Fruit fly (Drosophila melanogaster) whole organism, embryonic: Measurements from ENCODE around the gene CG2962.

ENCODE experiments used
- CG10565 ChIP-seq: fragments of 200-800 bp; sonication (Bioruptor generic); optimal IDR thresholded peaks from 3 replicates; lab custom pipeline; 2016; ENCODE audit warnings: missing biosample characterization, mild to moderate bottlenecking, missing genetic modification characterization
- CG10959 ChIP-seq: fragments of 200-800 bp; sonication (Bioruptor generic); IDR thresholded peaks from 2 replicates; pipeline ENCODE4 v1.3.6; 2022; ENCODE audit warnings: missing biosample characterization, missing genetic modification characterization
- CG12299 ChIP-seq: fragments of 200-800 bp; sonication (Bioruptor generic); optimal IDR thresholded peaks from 2 replicates; lab custom pipeline; 2018; ENCODE audit warnings: missing biosample characterization, mild to moderate bottlenecking, missing genetic modification characterization
- CG12942 ChIP-seq: fragments of 200-800 bp; sonication (Bioruptor generic); optimal IDR thresholded peaks from 3 replicates; lab custom pipeline; 2016; ENCODE audit warnings: missing biosample characterization, missing genetic modification characterization
- CG14667 ChIP-seq: fragments of 200-800 bp; sonication (Bioruptor generic); IDR thresholded peaks from 2 replicates; pipeline ENCODE4 v1.3.6; 2022; ENCODE audit warnings: missing biosample characterization, missing genetic modification characterization
- CG14965 ChIP-seq: fragments of 200-800 bp; sonication (Bioruptor generic); optimal IDR thresholded peaks from 2 replicates; lab custom pipeline; 2016; ENCODE audit warnings: missing biosample characterization, missing genetic modification characterization, borderline replicate concordance
- CG16779 ChIP-seq: fragments of 200-800 bp; sonication (Bioruptor generic); IDR thresholded peaks from 2 replicates; pipeline ENCODE4 v1.3.6; 2022; ENCODE audit warnings: missing biosample characterization, missing genetic modification characterization
- CG18599 ChIP-seq: fragments of 200-800 bp; sonication (Bioruptor generic); optimal IDR thresholded peaks from 3 replicates; lab custom pipeline; 2017; ENCODE audit warnings: missing biosample characterization, missing genetic modification characterization, mild to moderate bottlenecking, moderate library complexity, missing genetic modification reagents
- CG2116 ChIP-seq: fragments of 200-800 bp; sonication (Bioruptor generic); optimal IDR thresholded peaks from 3 replicates; lab custom pipeline; 2018; ENCODE audit warnings: missing biosample characterization, mild to moderate bottlenecking, missing genetic modification characterization
- CG34422 ChIP-seq: fragments of 200-800 bp; sonication (Bioruptor generic); IDR thresholded peaks from 3 replicates; pipeline ENCODE4 v1.3.6; 2022; ENCODE audit warnings: missing biosample characterization, missing genetic modification characterization
- CG4854 ChIP-seq: fragments of 200-800 bp; sonication (Bioruptor generic); optimal IDR thresholded peaks from 2 replicates; lab custom pipeline; 2016; ENCODE audit warnings: missing biosample characterization, missing genetic modification characterization, inconsistent platforms
- CG7556 ChIP-seq: fragments of 200-800 bp; sonication (Bioruptor generic); optimal IDR thresholded peaks from 2 replicates; lab custom pipeline; 2017; ENCODE audit warnings: missing biosample characterization, mild to moderate bottlenecking, missing genetic modification characterization
- CG9797 ChIP-seq: fragments of 200-800 bp; sonication (Bioruptor generic); optimal IDR thresholded peaks from 3 replicates; lab custom pipeline; 2018; ENCODE audit warnings: missing biosample characterization, mild to moderate bottlenecking, missing genetic modification characterization
- CG9932 ChIP-seq: fragments of 200-800 bp; sonication (Bioruptor generic); IDR thresholded peaks from 2 replicates; pipeline ENCODE4 v1.3.6; 2022; ENCODE audit warnings: missing biosample characterization, missing genetic modification characterization
- Hr51 ChIP-seq, 2 experiments: fragments of 200-800 bp; sonication (Bioruptor generic); optimal IDR thresholded peaks; 2 replicates in 1 of 2; 3 replicates in 1 of 2; lab custom pipeline; 2016 to 2018; ENCODE audit warnings: missing biosample characterization in 2 of 2, missing genetic modification characterization in 2 of 2, mild to moderate bottlenecking in 1 of 2, moderate library complexity in 1 of 2
- Neu2 ChIP-seq: fragments of 200-800 bp; sonication (Bioruptor generic); optimal IDR thresholded peaks from 3 replicates; lab custom pipeline; 2016; ENCODE audit warnings: missing biosample characterization, missing genetic modification characterization, borderline replicate concordance
- NfI ChIP-seq: fragments of 200-800 bp; sonication (Bioruptor generic); optimal IDR thresholded peaks from 3 replicates; lab custom pipeline; 2018; ENCODE audit warnings: missing biosample characterization, mild to moderate bottlenecking, missing genetic modification characterization, moderate library complexity
- Oli ChIP-seq: fragments of 200-800 bp; sonication (Bioruptor generic); optimal IDR thresholded peaks from 2 replicates; lab custom pipeline; 2018; ENCODE audit warnings: missing biosample characterization, mild to moderate bottlenecking, missing genetic modification characterization, moderate library complexity
- Rfx ChIP-seq: fragments of 200-800 bp; sonication (Bioruptor generic); IDR thresholded peaks from 2 replicates; pipeline ENCODE4 v1.3.6; 2022; ENCODE audit warnings: missing biosample characterization, missing genetic modification characterization
- Sry-β ChIP-seq: fragments of 200-800 bp; sonication (Bioruptor generic); optimal IDR thresholded peaks from 2 replicates; lab custom pipeline; 2018; ENCODE audit warnings: missing biosample characterization, mild to moderate bottlenecking, missing genetic modification characterization, moderate library complexity
- Ssrp ChIP-seq: fragments of 200-800 bp; sonication (Bioruptor generic); optimal IDR thresholded peaks from 2 replicates; lab custom pipeline; 2018; ENCODE audit warnings: missing biosample characterization, mild to moderate bottlenecking, missing genetic modification characterization, moderate library complexity
- Stat92E ChIP-seq, 3 experiments: fragments of >200 bp in 2 of 3; fragments of 200-800 bp in 1 of 3; sonication (Bioruptor generic) in 1 of 3; optimal IDR thresholded peaks; 2 replicates each; lab custom pipeline; 2017 to 2019; ENCODE audit warnings: missing biosample characterization in 3 of 3, missing genetic modification characterization in 3 of 3, mild to moderate bottlenecking in 1 of 3, moderate library complexity in 1 of 3
- Trl ChIP-seq, 3 experiments: fragments of >200 bp in 2 of 3; fragments of 200-800 bp in 1 of 3; sonication (Bioruptor generic) in 1 of 3; optimal IDR thresholded peaks; 2 replicates in 1 of 3; 3 replicates in 2 of 3; lab custom pipeline; 2016 to 2017; ENCODE audit warnings: missing biosample characterization in 1 of 3, missing genetic modification characterization in 1 of 3
- bcd ChIP-seq: fragments of 200-800 bp; sonication (Bioruptor generic); optimal IDR thresholded peaks from 2 replicates; lab custom pipeline; 2017; ENCODE audit warnings: missing biosample characterization, mild to moderate bottlenecking, missing genetic modification characterization
- br ChIP-seq: fragments of >200 bp; optimal IDR thresholded peaks from 2 replicates; lab custom pipeline; 2017
- chinmo ChIP-seq: fragments of 200-800 bp; sonication (Bioruptor generic); IDR thresholded peaks from 4 replicates; pipeline ENCODE4 v1.3.6; 2022; ENCODE audit warnings: missing biosample characterization, missing genetic modification characterization; ENCODE audit not compliant: partially characterized antibody
- chm ChIP-seq: fragments of 200-800 bp; sonication (Bioruptor generic); IDR thresholded peaks from 2 replicates; pipeline ENCODE4 v1.3.6; 2022; ENCODE audit warnings: missing biosample characterization, missing genetic modification characterization
- croc ChIP-seq: fragments of 200-800 bp; sonication (Bioruptor generic); conservative IDR thresholded peaks from 3 replicates; pipeline ENCODE4 v1.3.6; 2022; ENCODE audit warnings: missing biosample characterization, missing genetic modification characterization
- dan ChIP-seq: fragments of 200-800 bp; sonication (Bioruptor generic); IDR thresholded peaks from 2 replicates; pipeline ENCODE4 v1.3.6; 2022; ENCODE audit warnings: missing biosample characterization, missing genetic modification characterization
- dati ChIP-seq: fragments of 200-800 bp; sonication (Bioruptor generic); IDR thresholded peaks from 2 replicates; pipeline ENCODE4 v1.3.6; 2022; ENCODE audit warnings: missing biosample characterization, missing genetic modification characterization
- dmrt99B ChIP-seq: fragments of 200-800 bp; sonication (Bioruptor generic); optimal IDR thresholded peaks from 2 replicates; lab custom pipeline; 2018; ENCODE audit warnings: missing biosample characterization, mild to moderate bottlenecking, missing genetic modification characterization, moderate library complexity
- esg ChIP-seq: fragments of 200-800 bp; sonication (Bioruptor generic); conservative IDR thresholded peaks from 2 replicates; pipeline ENCODE4 v1.3.6; 2022; ENCODE audit warnings: missing biosample characterization, missing genetic modification characterization
- gro ChIP-seq: fragments of 200-800 bp; sonication (Bioruptor generic); optimal IDR thresholded peaks from 2 replicates; lab custom pipeline; 2016; ENCODE audit warnings: missing biosample characterization, missing genetic modification characterization
- gsb-n ChIP-seq: fragments of 200-800 bp; sonication (Bioruptor generic); optimal IDR thresholded peaks from 3 replicates; lab custom pipeline; 2018; ENCODE audit warnings: missing biosample characterization, mild to moderate bottlenecking, missing genetic modification characterization
- hb ChIP-seq: fragments of 200-800 bp; sonication (Bioruptor generic); IDR thresholded peaks from 3 replicates; pipeline ENCODE4 v1.3.6; 2022; ENCODE audit warnings: missing biosample characterization, missing genetic modification characterization; ENCODE audit not compliant: partially characterized antibody
- inv ChIP-seq: fragments of 200-800 bp; sonication (Bioruptor generic); IDR thresholded peaks from 2 replicates; pipeline ENCODE4 v1.3.6; 2022; ENCODE audit warnings: missing biosample characterization, missing genetic modification characterization; ENCODE audit not compliant: partially characterized antibody
- nerfin-1 ChIP-seq: fragments of 200-800 bp; sonication (Bioruptor generic); optimal IDR thresholded peaks from 3 replicates; lab custom pipeline; 2019; ENCODE audit warnings: missing biosample characterization, mild to moderate bottlenecking, missing genetic modification characterization, moderate library complexity
- oc ChIP-seq: fragments of 200-800 bp; sonication (Bioruptor generic); optimal IDR thresholded peaks from 2 replicates; lab custom pipeline; 2018; ENCODE audit warnings: missing biosample characterization, mild to moderate bottlenecking, missing genetic modification characterization, moderate library complexity
- pfk ChIP-seq: fragments of 200-800 bp; sonication (Bioruptor generic); optimal IDR thresholded peaks from 2 replicates; lab custom pipeline; 2018; ENCODE audit warnings: missing biosample characterization, mild to moderate bottlenecking, missing genetic modification characterization, moderate library complexity
- pzg ChIP-seq: fragments of 200-800 bp; sonication (Bioruptor generic); optimal IDR thresholded peaks from 3 replicates; lab custom pipeline; 2018; ENCODE audit warnings: missing biosample characterization, mild to moderate bottlenecking, missing genetic modification characterization, moderate library complexity
- repo ChIP-seq: fragments of 200-800 bp; sonication (Bioruptor generic); optimal IDR thresholded peaks from 2 replicates; lab custom pipeline; 2016; ENCODE audit warnings: missing biosample characterization, missing genetic modification characterization
- ro ChIP-seq: fragments of 200-800 bp; sonication (Bioruptor generic); IDR thresholded peaks from 2 replicates; pipeline ENCODE4 v1.3.6; 2022; ENCODE audit warnings: missing biosample characterization, missing genetic modification characterization
- run ChIP-seq: fragments of 200-800 bp; sonication (Bioruptor generic); optimal IDR thresholded peaks from 3 replicates; lab custom pipeline; 2018; ENCODE audit warnings: missing biosample characterization, mild to moderate bottlenecking, missing genetic modification characterization
- sim ChIP-seq: fragments of 200-800 bp; sonication (Bioruptor generic); IDR thresholded peaks from 2 replicates; pipeline ENCODE4 v1.3.6; 2022; ENCODE audit warnings: missing biosample characterization, missing genetic modification characterization
- tin ChIP-seq: fragments of 200-800 bp; sonication (Bioruptor generic); optimal IDR thresholded peaks from 3 replicates; lab custom pipeline; 2016; ENCODE audit warnings: missing biosample characterization, missing genetic modification characterization
- unc-4 ChIP-seq: fragments of 200-800 bp; sonication (Bioruptor generic); IDR thresholded peaks from 2 replicates; pipeline ENCODE4 v1.3.6; 2022; ENCODE audit warnings: missing biosample characterization, missing genetic modification characterization; ENCODE audit not compliant: partially characterized antibody
- usp ChIP-seq: fragments of >200 bp; optimal IDR thresholded peaks from 2 replicates; lab custom pipeline; 2017; ENCODE audit warnings: missing biosample characterization, missing genetic modification characterization
- zen2 ChIP-seq: fragments of 200-800 bp; sonication (Bioruptor generic); IDR thresholded peaks from 3 replicates; pipeline ENCODE4 v1.3.6; 2022; ENCODE audit warnings: missing biosample characterization, missing genetic modification characterization; ENCODE audit not compliant: partially characterized antibody

Gene CG2962

DNA sequence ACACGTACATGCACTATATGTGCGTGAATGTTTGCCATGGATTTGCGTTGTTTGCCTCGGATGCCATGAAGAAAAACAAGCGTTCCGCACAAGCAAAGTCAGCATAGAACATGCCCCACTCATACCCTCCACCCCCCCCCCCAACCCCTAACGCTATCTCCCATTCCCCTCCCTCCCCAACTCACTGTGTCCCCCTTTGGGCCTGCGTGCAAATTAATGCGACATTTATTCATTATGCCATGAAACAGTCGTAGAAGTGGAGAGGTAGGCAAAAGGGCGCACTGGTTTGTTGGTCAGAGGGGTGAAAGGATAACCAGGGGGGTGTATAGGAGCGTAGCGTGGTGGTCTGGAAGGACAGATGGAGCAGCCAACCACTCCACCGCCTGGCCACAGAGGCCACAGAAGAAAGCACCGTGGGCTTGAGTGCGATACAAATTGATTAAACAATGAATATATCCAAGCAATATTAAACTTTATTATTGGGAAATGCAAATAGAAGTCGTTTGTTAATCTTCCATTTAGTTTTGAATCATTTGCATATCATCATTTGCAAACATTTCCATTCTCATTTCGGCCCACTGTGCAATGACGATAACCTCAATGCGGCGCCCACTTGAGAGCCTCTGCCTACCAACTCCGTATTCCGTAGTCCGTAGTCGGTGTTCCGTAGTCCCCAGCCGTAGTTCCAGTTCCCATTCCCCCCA, 31.9 kb downstream of the CG2962 start (continued):
- TF ChIP-seq usp (GFP tag; lab: Kevin White, UChicago) (no peak), CG16779 (GFP tag; lab: Robert Waterston, UW) (peak; percentile 42; the same call in 1 of the 2 replicates), CG9797 (GFP tag; lab: Kevin White, UChicago) (no peak), CG12299 (tag; lab: Kevin White, UChicago) (no peak), Stat92E (GFP tag; optimal IDR thresholded peaks at IDR 0.05; lab: Kevin White, UChicago) (no peak), run (tag; lab: Kevin White, UChicago) (no peak), dan (GFP tag; lab: Robert Waterston, UW) (no peak), Trl (optimal IDR thresholded peaks at IDR 0.05; lab: Kevin White, UChicago) (no peak), Trl (GFP tag; optimal IDR thresholded peaks at IDR 0.05; lab: Kevin White, UChicago) (peak; percentile 47), repo (GFP tag; lab: Kevin White, UChicago) (no peak), pfk (GFP tag; lab: Kevin White, UChicago) (no peak), dati (no peak), CG2116 (no peak), CG10565 (GFP tag; lab: Kevin White, UChicago) (no peak), nerfin-1 (no peak), croc (GFP tag; lab: Robert Waterston, UW) (0 out of 3 replicates have a peak, but pooled peaks have one; percentile 24), NfI (peak; percentile 37), CG14667 (GFP tag; lab: Robert Waterston, UW) (peak; percentile 9; the same call in 1 of the 2 replicates), br (lab: Kevin White, UChicago) (no peak), CG4854 (GFP tag; lab: Kevin White, UChicago) (no peak), esg (peak; percentile 65), Oli (tag; lab: Kevin White, UChicago) (peak; percentile 6), CG10959 (GFP tag; lab: Robert Waterston, UW) (no peak), Sry-β (no peak), gro (GFP tag; lab: Kevin White, UChicago) (peak; percentile 70), dmrt99B (peak; percentile 74), bcd (GFP tag; lab: Kevin White, UChicago) (peak; percentile 45), oc (tag; lab: Kevin White, UChicago) (no peak), tin (GFP tag; lab: Kevin White, UChicago) (no peak), gsb-n (tag; lab: Kevin White, UChicago) (no peak), hb (GFP tag; lab: Robert Waterston, UW) (no peak), Ssrp (no peak), ro (GFP tag; lab: Robert Waterston, UW) (no peak), Hr51 (GFP tag; optimal IDR thresholded peaks at IDR 0.05; lab: Kevin White, UChicago) (peak in 1 of 2 experiments; percentile 38), sim (GFP tag; lab: Robert Waterston, UW) (no peak), CG7556 (GFP tag; lab: Kevin White, UChicago) (peak; percentile 73), CG12942 (GFP tag; lab: Kevin White, UChicago) (no peak), Neu2 (GFP tag; lab: Kevin White, UChicago) (no peak), CG9932 (GFP tag; lab: Robert Waterston, UW) (peak; percentile 68), CG34422 (GFP tag; lab: Robert Waterston, UW) (0 out of 3 replicates have a peak, but pooled peaks have one; percentile 38), Rfx (GFP tag; lab: Robert Waterston, UW) (peak; percentile 81), zen2 (no peak), CG14965 (GFP tag; lab: Kevin White, UChicago) (no peak), chinmo (GFP tag; lab: Robert Waterston, UW) (no peak), inv (GFP tag; lab: Robert Waterston, UW) (no peak), pzg (GFP tag; lab: Kevin White, UChicago) (no peak), chm (GFP tag; lab: Robert Waterston, UW) (no peak), unc-4 (GFP tag; lab: Robert Waterston, UW) (no peak), CG18599 (peak; percentile 90)
